Worm (Caenorhabditis elegans): ENCODE data around the gene srw-122.

DNA sequence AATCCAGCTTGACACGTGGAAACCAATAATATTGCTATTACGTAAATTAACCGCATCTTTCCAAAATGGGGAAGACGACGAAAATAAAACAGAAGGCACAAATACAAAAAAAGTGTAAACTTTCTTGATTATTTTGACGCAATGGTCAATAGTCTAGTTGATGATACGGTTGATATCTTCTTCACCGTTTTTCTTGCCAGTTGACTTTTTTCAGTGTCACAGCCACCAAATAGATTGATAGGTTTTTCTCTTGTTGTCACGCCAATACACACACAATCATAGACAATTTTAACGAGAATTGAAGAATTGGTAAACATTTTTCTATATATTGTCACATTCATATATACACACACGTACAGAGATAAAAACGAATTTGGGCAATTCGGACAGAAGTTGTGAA, 42.5 kb downstream of the srw-122 start, which contains the start of gene zmp-3:
- TF ChIP-seq flt-1 (GFP tag; IDR thresholded peaks at IDR 0.05) (no peak), ama-1 (optimal IDR thresholded peaks at IDR 0.05) (no peak), hmbx-1 (tag; optimal IDR thresholded peaks at IDR 0.05) (no peak), tbx-37 (GFP tag; conservative IDR thresholded peaks at IDR 0.05) (no peak), tbx-11 (GFP tag; IDR thresholded peaks at IDR 0.05) (no peak)

Measured in whole organism, early embryonic.